Worm (Caenorhabditis elegans) whole organism, L2 larva: ENCODE data around the gene ctns-1.

ENCODE experiments used
- C34F6.9 ChIP-seq: fragments of 150-350 bp; optimal IDR thresholded peaks from 2 replicates; lab custom pipeline; 2014; ENCODE audit warnings: missing biosample characterization, missing genetic modification characterization
- F13H6.1 ChIP-seq: sonication (generic microtip); optimal IDR thresholded peaks from 2 replicates; lab custom pipeline; 2016; ENCODE audit warnings: missing genetic modification characterization, missing compliant biosample characterization
- Y55F3AM.14 ChIP-seq: fragments of 200-800 bp; sonication (Bioruptor generic); optimal IDR thresholded peaks from 2 replicates; lab custom pipeline; 2018; ENCODE audit warnings: mild to moderate bottlenecking, missing genetic modification characterization, missing compliant biosample characterization
- ZK546.5 ChIP-seq: sonication (generic microtip); optimal IDR thresholded peaks from 2 replicates; lab custom pipeline; 2017; ENCODE audit warnings: missing biosample characterization, missing genetic modification characterization
- alr-1 ChIP-seq: fragments of 150-350 bp; optimal IDR thresholded peaks from 2 replicates; lab custom pipeline; 2014; ENCODE audit warnings: missing biosample characterization, missing genetic modification characterization
- aly-2 ChIP-seq: fragments of 150-350 bp; optimal IDR thresholded peaks from 2 replicates; lab custom pipeline; 2014; ENCODE audit warnings: missing biosample characterization, missing genetic modification characterization
- ama-1 ChIP-seq: fragments of 150-350 bp; optimal IDR thresholded peaks from 2 replicates; lab custom pipeline; 2018; ENCODE audit warnings: inconsistent platforms
- blmp-1 ChIP-seq: sonication (generic microtip); optimal IDR thresholded peaks from 2 replicates; lab custom pipeline; 2017; ENCODE audit warnings: missing genetic modification characterization, mild to moderate bottlenecking, missing compliant biosample characterization, antibody characterized with exemption, moderate library complexity; ENCODE audit not compliant: insufficient read depth
- ceh-16 ChIP-seq: fragments of 150-350 bp; optimal IDR thresholded peaks from 2 replicates; lab custom pipeline; 2014; ENCODE audit warnings: missing biosample characterization, missing genetic modification characterization
- crh-2 ChIP-seq: sonication (generic microtip); optimal IDR thresholded peaks from 2 replicates; lab custom pipeline; 2017; ENCODE audit warnings: missing biosample characterization, missing genetic modification characterization
- dmd-4 ChIP-seq: sonication (generic microtip); optimal IDR thresholded peaks from 2 replicates; lab custom pipeline; 2017; ENCODE audit warnings: missing biosample characterization, missing genetic modification characterization
- egl-27 ChIP-seq: sonication (generic microtip); optimal IDR thresholded peaks from 3 replicates; lab custom pipeline; 2017; ENCODE audit warnings: missing biosample characterization, missing genetic modification reagents, missing genetic modification characterization
- elt-3 ChIP-seq: sonication (generic microtip); optimal IDR thresholded peaks from 2 replicates; lab custom pipeline; 2017; ENCODE audit warnings: missing biosample characterization, missing genetic modification characterization
- fos-1 ChIP-seq: fragments of 150-350 bp; optimal IDR thresholded peaks from 2 replicates; lab custom pipeline; 2014; ENCODE audit warnings: missing biosample characterization, missing genetic modification characterization
- gmeb-1 ChIP-seq: fragments of 150-350 bp; optimal IDR thresholded peaks from 2 replicates; lab custom pipeline; 2014; ENCODE audit warnings: missing biosample characterization, missing genetic modification characterization
- lin-11 ChIP-seq: fragments of 150-350 bp; sonication (generic microtip); optimal IDR thresholded peaks from 2 replicates; lab custom pipeline; 2014; ENCODE audit warnings: missing biosample characterization, missing genetic modification characterization, inconsistent platforms, mixed read lengths
- lin-13 ChIP-seq: fragments of 150-350 bp; optimal IDR thresholded peaks from 2 replicates; lab custom pipeline; 2014; ENCODE audit warnings: missing biosample characterization, missing genetic modification reagents, missing genetic modification characterization
- lin-39 ChIP-seq: fragments of 150-350 bp; optimal IDR thresholded peaks from 2 replicates; lab custom pipeline; 2014; ENCODE audit warnings: missing biosample characterization, missing genetic modification reagents, missing genetic modification characterization
- lsy-2 ChIP-seq, 2 experiments: fragments of 150-350 bp in 1 of 2; sonication (generic microtip) in 1 of 2; optimal IDR thresholded peaks; 2 replicates each; lab custom pipeline; 2014 to 2017; ENCODE audit warnings: missing biosample characterization in 2 of 2, missing genetic modification characterization in 2 of 2
- mab-5 ChIP-seq: fragments of 150-350 bp; optimal IDR thresholded peaks from 2 replicates; lab custom pipeline; 2014; ENCODE audit warnings: missing biosample characterization, missing genetic modification characterization
- mbf-1 ChIP-seq: sonication (generic microtip); optimal IDR thresholded peaks from 2 replicates; lab custom pipeline; 2017; ENCODE audit warnings: missing biosample characterization, missing genetic modification characterization
- mdl-1 ChIP-seq, 2 experiments: fragments of 150-350 bp in 1 of 2; sonication (generic microtip) in 1 of 2; optimal IDR thresholded peaks; 2 replicates each; lab custom pipeline; 2017; ENCODE audit warnings: missing biosample characterization in 2 of 2, missing genetic modification characterization in 2 of 2
- nhr-10 ChIP-seq: sonication (generic microtip); optimal IDR thresholded peaks from 2 replicates; lab custom pipeline; 2017; ENCODE audit warnings: missing biosample characterization, missing genetic modification characterization
- nhr-12 ChIP-seq: fragments of 150-350 bp; optimal IDR thresholded peaks from 2 replicates; lab custom pipeline; 2014; ENCODE audit warnings: missing biosample characterization, missing genetic modification characterization
- nhr-21 ChIP-seq: fragments of 150-350 bp; optimal IDR thresholded peaks from 2 replicates; lab custom pipeline; 2014; ENCODE audit warnings: missing biosample characterization, missing genetic modification characterization
- nhr-23 ChIP-seq: fragments of 150-350 bp; optimal IDR thresholded peaks from 2 replicates; lab custom pipeline; 2014; ENCODE audit warnings: missing biosample characterization, missing genetic modification reagents, missing genetic modification characterization
- nhr-237 ChIP-seq: fragments of 150-350 bp; optimal IDR thresholded peaks from 2 replicates; lab custom pipeline; 2014; ENCODE audit warnings: missing biosample characterization, missing genetic modification characterization
- nhr-25 ChIP-seq: fragments of 150-350 bp; sonication (generic microtip); optimal IDR thresholded peaks from 3 replicates; lab custom pipeline; 2014; ENCODE audit warnings: missing biosample characterization, missing genetic modification characterization
- nhr-6 ChIP-seq: fragments of 150-350 bp; optimal IDR thresholded peaks from 2 replicates; lab custom pipeline; 2014; ENCODE audit warnings: missing biosample characterization, missing genetic modification characterization
- nhr-77 ChIP-seq: fragments of 150-350 bp; optimal IDR thresholded peaks from 2 replicates; lab custom pipeline; 2014; ENCODE audit warnings: missing biosample characterization, missing genetic modification characterization
- peb-1 ChIP-seq: fragments of 150-350 bp; optimal IDR thresholded peaks from 2 replicates; lab custom pipeline; 2014; ENCODE audit warnings: missing biosample characterization, missing genetic modification characterization
- sem-4 ChIP-seq: fragments of 150-350 bp; optimal IDR thresholded peaks from 2 replicates; lab custom pipeline; 2014; ENCODE audit warnings: missing biosample characterization, missing genetic modification reagents, missing genetic modification characterization
- sma-3 ChIP-seq: sonication (generic microtip); optimal IDR thresholded peaks from 2 replicates; lab custom pipeline; 2016; ENCODE audit warnings: missing genetic modification reagents, missing genetic modification characterization, missing compliant biosample characterization
- sma-9 ChIP-seq, 2 experiments: fragments of 150-350 bp in 1 of 2; sonication (generic microtip) in 1 of 2; optimal IDR thresholded peaks; 2 replicates each; lab custom pipeline; 2014 to 2016; ENCODE audit warnings: missing genetic modification characterization in 2 of 2, mild to moderate bottlenecking in 1 of 2, missing biosample characterization in 1 of 2, missing compliant biosample characterization in 1 of 2, missing genetic modification reagents in 1 of 2, moderate library complexity in 1 of 2
- snpc-4 ChIP-seq: fragments of 150-350 bp; optimal IDR thresholded peaks from 2 replicates; lab custom pipeline; 2014; ENCODE audit warnings: missing biosample characterization, missing genetic modification characterization
- unc-55 ChIP-seq: fragments of 150-350 bp; sonication (generic microtip); optimal IDR thresholded peaks from 3 replicates; lab custom pipeline; 2014; ENCODE audit warnings: missing biosample characterization, missing genetic modification reagents, missing genetic modification characterization
- unc-62 ChIP-seq: fragments of 150-350 bp; optimal IDR thresholded peaks from 2 replicates; lab custom pipeline; 2014; ENCODE audit warnings: missing biosample characterization, missing genetic modification reagents, missing genetic modification characterization
- zag-1 ChIP-seq: fragments of 150-350 bp; optimal IDR thresholded peaks from 2 replicates; lab custom pipeline; 2014; ENCODE audit warnings: missing biosample characterization, missing genetic modification characterization
- ztf-4 ChIP-seq: fragments of 150-350 bp; optimal IDR thresholded peaks from 2 replicates; lab custom pipeline; 2014; ENCODE audit warnings: missing biosample characterization, missing genetic modification characterization

ctns-1 gene

ce11 chrII:8181437-8181836 lies 44.7 kb upstream of the ctns-1 start, which contains the start of gene dylt-3:
dylt-3 (plus strand) TSS chrII:8181737.
- no peak for TF ChIP-seq nhr-10 (tag; lab: Kevin White, UChicago)
- TF ChIP-seq snpc-4, result no peak
- TF ChIP-seq mdl-1 (tag; optimal IDR thresholded peaks at IDR 0.05; lab: Kevin White, UChicago), result no peak
- TF ChIP-seq aly-2 (tag; lab: Kevin White, UChicago), result no peak
- TF ChIP-seq nhr-12 (tag; lab: Kevin White, UChicago), result no peak
- no peak for TF ChIP-seq egl-27 (tag; lab: Kevin White, UChicago)
- TF ChIP-seq crh-2 (tag; lab: Kevin White, UChicago), result no peak
- TF ChIP-seq unc-62 (GFP tag; lab: Kevin White, UChicago), result no peak
- TF ChIP-seq zag-1, result no peak
- no peak for TF ChIP-seq sem-4
- no peak for TF ChIP-seq ZK546.5
- TF ChIP-seq nhr-6, result no peak
- TF ChIP-seq, all 48 proteins: peak for 0

- no peak for TF ChIP-seq nhr-10 (tag; lab: Kevin White, UChicago)
- TF ChIP-seq lsy-2 (tag; optimal IDR thresholded peaks at IDR 0.05; lab: Kevin White, UChicago), result no peak
- TF ChIP-seq sma-3 (GFP tag; lab: Kevin White, UChicago), result no peak
- TF ChIP-seq mbf-1, result no peak
- no peak for TF ChIP-seq unc-55 (GFP tag; lab: Kevin White, UChicago)
- TF ChIP-seq ZK546.5, result no peak
- no peak for TF ChIP-seq nhr-237 (tag; lab: Kevin White, UChicago)
- no peak for TF ChIP-seq nhr-23 (tag; lab: Kevin White, UChicago)
- no peak for TF ChIP-seq peb-1 (tag; lab: Kevin White, UChicago)
- TF ChIP-seq gmeb-1 (tag; lab: Kevin White, UChicago), result no peak
- TF ChIP-seq alr-1, result no peak
- no peak for TF ChIP-seq ama-1 (lab: Kevin White, UChicago)
- no peak for TF ChIP-seq elt-3 (tag; lab: Kevin White, UChicago)
- no peak for TF ChIP-seq unc-62 (GFP tag; lab: Kevin White, UChicago)
- no peak for TF ChIP-seq aly-2 (tag; lab: Kevin White, UChicago)
Measured at ce11 chrII:8180281-8180680, 43.6 kb upstream of the ctns-1 start, which contains the start of gene T05C12.4. T05C12.4 (minus strand) TSS chrII:8180381.

- TF ChIP-seq crh-2 (tag; lab: Kevin White, UChicago) (no peak), mab-5 (no peak), mdl-1 (tag; optimal IDR thresholded peaks at IDR 0.05; lab: Kevin White, UChicago) (no peak), nhr-23 (tag; lab: Kevin White, UChicago) (no peak), Y55F3AM.14 (no peak), ama-1 (lab: Kevin White, UChicago) (no peak), nhr-21 (tag; lab: Kevin White, UChicago) (no peak), ZK546.5 (no peak), lin-39 (tag; lab: Kevin White, UChicago) (no peak), zag-1 (no peak), lsy-2 (tag; optimal IDR thresholded peaks at IDR 0.05; lab: Kevin White, UChicago) (no peak), egl-27 (tag; lab: Kevin White, UChicago) (no peak), sma-3 (GFP tag; lab: Kevin White, UChicago) (no peak), sma-9 (GFP tag; optimal IDR thresholded peaks at IDR 0.05; lab: Kevin White, UChicago) (no peak), sma-9 (tag; optimal IDR thresholded peaks at IDR 0.05; lab: Kevin White, UChicago) (no peak), alr-1 (no peak), F13H6.1 (tag; lab: Kevin White, UChicago) (no peak), nhr-77 (tag; lab: Kevin White, UChicago) (no peak), ceh-16 (no peak), nhr-237 (tag; lab: Kevin White, UChicago) (no peak), unc-55 (GFP tag; lab: Kevin White, UChicago) (no peak)
Measured at ce11 chrII:8178614-8179013, 41.9 kb upstream of the ctns-1 start.

ce11 chrII:8177095-8177494 lies 40.4 kb upstream of the ctns-1 start, which contains the start of gene acr-14:
acr-14 (minus strand) TSS chrII:8177195.
- no peak for TF ChIP-seq lin-13 (GFP tag; lab: Kevin White, UChicago)
- no peak for TF ChIP-seq mab-5
- no peak for TF ChIP-seq snpc-4
- TF ChIP-seq Y55F3AM.14, result no peak
- no peak for TF ChIP-seq C34F6.9

- no peak for TF ChIP-seq egl-27 (tag; lab: Kevin White, UChicago)
- TF ChIP-seq ztf-4 (tag; lab: Kevin White, UChicago), result no peak
- no peak for TF ChIP-seq nhr-237 (tag; lab: Kevin White, UChicago)
- no peak for TF ChIP-seq gmeb-1 (tag; lab: Kevin White, UChicago)
- TF ChIP-seq lsy-2 (tag; optimal IDR thresholded peaks at IDR 0.05; lab: Kevin White, UChicago), result no peak
- TF ChIP-seq nhr-25 (tag; lab: Kevin White, UChicago), result no peak
- TF ChIP-seq nhr-21 (tag; lab: Kevin White, UChicago), result no peak
- no peak for TF ChIP-seq lin-11
- no peak for TF ChIP-seq Y55F3AM.14
- no peak for TF ChIP-seq dmd-4 (tag; lab: Kevin White, UChicago)
- no peak for TF ChIP-seq unc-55 (GFP tag; lab: Kevin White, UChicago)
- no peak for TF ChIP-seq unc-62 (GFP tag; lab: Kevin White, UChicago)
- TF ChIP-seq fos-1 (tag; lab: Kevin White, UChicago), result no peak
- no peak for TF ChIP-seq crh-2 (tag; lab: Kevin White, UChicago)
- no peak for TF ChIP-seq blmp-1 (tag; lab: Kevin White, UChicago)
- TF ChIP-seq mab-5, result no peak
- no peak for TF ChIP-seq mdl-1 (tag; optimal IDR thresholded peaks at IDR 0.05; lab: Kevin White, UChicago)
- no peak for TF ChIP-seq elt-3 (tag; lab: Kevin White, UChicago)
Measured at ce11 chrII:8174148-8174547, 37.4 kb upstream of the ctns-1 start.
